Fruit fly (Drosophila melanogaster) whole organism, embryonic: ENCODE results near the gene ana1.

Experiments used
- ATbp ChIP-seq: fragments of 200-800 bp; sonication (Bioruptor generic); optimal IDR thresholded peaks from 2 replicates; lab custom pipeline; 2017; ENCODE audit warnings: missing biosample characterization, mild to moderate bottlenecking, missing genetic modification characterization, missing genetic modification reagents
- Antp ChIP-seq: fragments of 200-800 bp; sonication (Bioruptor generic); optimal IDR thresholded peaks from 3 replicates; lab custom pipeline; 2016; ENCODE audit warnings: missing biosample characterization, missing genetic modification characterization
- Atf3 ChIP-seq: fragments of 200-800 bp; sonication (Bioruptor generic); optimal IDR thresholded peaks from 3 replicates; lab custom pipeline; 2016; ENCODE audit warnings: missing biosample characterization, missing genetic modification characterization
- BEAF-32 ChIP-seq: fragments of 200-800 bp; sonication (Bioruptor generic); optimal IDR thresholded peaks from 3 replicates; lab custom pipeline; 2017; ENCODE audit warnings: missing biosample characterization, missing genetic modification characterization, mild to moderate bottlenecking, moderate library complexity, missing genetic modification reagents
- BtbVII ChIP-seq: fragments of 200-800 bp; sonication (Bioruptor generic); optimal IDR thresholded peaks from 3 replicates; lab custom pipeline; 2017; ENCODE audit warnings: missing biosample characterization, mild to moderate bottlenecking, missing genetic modification characterization
- CG11696 ChIP-seq: fragments of 200-800 bp; sonication (Bioruptor generic); IDR thresholded peaks from 2 replicates; pipeline ENCODE4 v1.3.6; 2022; ENCODE audit warnings: missing biosample characterization, missing genetic modification characterization
- CG12071 ChIP-seq: fragments of 200-800 bp; sonication (Bioruptor generic); optimal IDR thresholded peaks from 3 replicates; lab custom pipeline; 2018; ENCODE audit warnings: missing biosample characterization, mild to moderate bottlenecking, missing genetic modification characterization
- CG12219 ChIP-seq: fragments of 200-800 bp; sonication (Bioruptor generic); optimal IDR thresholded peaks from 3 replicates; lab custom pipeline; 2018; ENCODE audit warnings: missing biosample characterization, mild to moderate bottlenecking, missing genetic modification characterization
- CG12744 ChIP-seq: fragments of 200-800 bp; sonication (Bioruptor generic); optimal IDR thresholded peaks from 2 replicates; lab custom pipeline; 2016; ENCODE audit warnings: missing biosample characterization, missing genetic modification characterization
- CG12769 ChIP-seq: fragments of 200-800 bp; sonication (Bioruptor generic); optimal IDR thresholded peaks from 2 replicates; lab custom pipeline; 2019; ENCODE audit warnings: missing biosample characterization, mild to moderate bottlenecking, missing genetic modification characterization, moderate library complexity
- CG13424 ChIP-seq: fragments of 200-800 bp; sonication (Bioruptor generic); optimal IDR thresholded peaks from 2 replicates; lab custom pipeline; 2019; ENCODE audit warnings: missing biosample characterization, mild to moderate bottlenecking, missing genetic modification characterization, moderate library complexity
- CG13894 ChIP-seq: fragments of 200-800 bp; sonication (Bioruptor generic); optimal IDR thresholded peaks from 3 replicates; lab custom pipeline; 2018; ENCODE audit warnings: missing biosample characterization, mild to moderate bottlenecking, missing genetic modification characterization, moderate library complexity
- CG15514 ChIP-seq: fragments of 200-800 bp; sonication (Bioruptor generic); optimal IDR thresholded peaks from 3 replicates; lab custom pipeline; 2017; ENCODE audit warnings: missing biosample characterization, missing genetic modification characterization, mild to moderate bottlenecking, moderate library complexity, missing genetic modification reagents
- CG17385 ChIP-seq: fragments of 200-800 bp; sonication (Bioruptor generic); optimal IDR thresholded peaks from 3 replicates; lab custom pipeline; 2018; ENCODE audit warnings: missing biosample characterization, mild to moderate bottlenecking, missing genetic modification characterization
- CG17912 ChIP-seq: fragments of 200-800 bp; sonication (Bioruptor generic); optimal IDR thresholded peaks from 2 replicates; lab custom pipeline; 2018; ENCODE audit warnings: missing biosample characterization, mild to moderate bottlenecking, missing genetic modification characterization
- CG1832 ChIP-seq: fragments of 200-800 bp; sonication (Bioruptor generic); optimal IDR thresholded peaks from 2 replicates; lab custom pipeline; 2017; ENCODE audit warnings: missing biosample characterization, mild to moderate bottlenecking, missing genetic modification characterization, inconsistent platforms
- CG2116 ChIP-seq: fragments of 200-800 bp; sonication (Bioruptor generic); optimal IDR thresholded peaks from 3 replicates; lab custom pipeline; 2018; ENCODE audit warnings: missing biosample characterization, mild to moderate bottlenecking, missing genetic modification characterization
- CG31224 ChIP-seq: fragments of 200-800 bp; sonication (Bioruptor generic); IDR thresholded peaks from 2 replicates; pipeline ENCODE4 v1.3.6; 2022; ENCODE audit warnings: missing biosample characterization, missing genetic modification characterization
- CG33557 ChIP-seq: fragments of 200-800 bp; sonication (Bioruptor generic); optimal IDR thresholded peaks from 2 replicates; lab custom pipeline; 2019; ENCODE audit warnings: missing biosample characterization, mild to moderate bottlenecking, missing genetic modification characterization, moderate library complexity
- CG34224 ChIP-seq: fragments of 200-800 bp; sonication (Bioruptor generic); IDR thresholded peaks from 3 replicates; pipeline ENCODE4 v1.3.6; 2022; ENCODE audit warnings: missing biosample characterization, missing genetic modification characterization; ENCODE audit not compliant: partially characterized antibody
- CG34376 ChIP-seq: fragments of 200-800 bp; sonication (Bioruptor generic); optimal IDR thresholded peaks from 2 replicates; lab custom pipeline; 2018; ENCODE audit warnings: missing biosample characterization, mild to moderate bottlenecking, missing genetic modification characterization
- CG4360 ChIP-seq: fragments of 200-800 bp; sonication (Bioruptor generic); IDR thresholded peaks from 2 replicates; pipeline ENCODE4 v1.3.6; 2022; ENCODE audit warnings: missing biosample characterization, missing genetic modification characterization
- CG6813 ChIP-seq: fragments of 200-800 bp; sonication (Bioruptor generic); optimal IDR thresholded peaks from 2 replicates; lab custom pipeline; 2017; ENCODE audit warnings: missing biosample characterization, missing genetic modification characterization, mild to moderate bottlenecking, moderate library complexity, missing genetic modification reagents
- CG7357 ChIP-seq: fragments of 200-800 bp; sonication (Bioruptor generic); IDR thresholded peaks from 3 replicates; pipeline ENCODE4 v1.3.6; 2022; ENCODE audit warnings: missing biosample characterization, missing genetic modification characterization
- CG7745 ChIP-seq: fragments of 200-800 bp; sonication (Bioruptor generic); optimal IDR thresholded peaks from 2 replicates; lab custom pipeline; 2018; ENCODE audit warnings: missing biosample characterization, mild to moderate bottlenecking, missing genetic modification characterization, moderate library complexity
- CG8388 ChIP-seq: fragments of 200-800 bp; sonication (Bioruptor generic); optimal IDR thresholded peaks from 2 replicates; lab custom pipeline; 2019; ENCODE audit warnings: missing biosample characterization, mild to moderate bottlenecking, missing genetic modification characterization, moderate library complexity
- Camta ChIP-seq: fragments of 200-800 bp; sonication (Bioruptor generic); optimal IDR thresholded peaks from 2 replicates; lab custom pipeline; 2016; ENCODE audit warnings: missing biosample characterization, missing genetic modification characterization
- Deaf1 ChIP-seq: fragments of 200-800 bp; optimal IDR thresholded peaks from 3 replicates; lab custom pipeline; 2019; ENCODE audit warnings: missing biosample characterization, mild to moderate bottlenecking, missing genetic modification characterization, moderate library complexity
- Dek ChIP-seq: fragments of 200-800 bp; sonication (Bioruptor generic); optimal IDR thresholded peaks from 3 replicates; lab custom pipeline; 2019; ENCODE audit warnings: missing biosample characterization, mild to moderate bottlenecking, missing genetic modification characterization, moderate library complexity
- Dip2 ChIP-seq: fragments of 200-800 bp; sonication (Bioruptor generic); IDR thresholded peaks from 2 replicates; pipeline ENCODE4 v1.3.6; 2022; ENCODE audit warnings: missing biosample characterization, missing genetic modification characterization
- Drgx ChIP-seq: fragments of 200-800 bp; sonication (Bioruptor generic); IDR thresholded peaks from 2 replicates; pipeline ENCODE4 v1.3.6; 2022; ENCODE audit warnings: missing biosample characterization, missing genetic modification characterization
- Fer3 ChIP-seq: fragments of 200-800 bp; sonication (Bioruptor generic); optimal IDR thresholded peaks from 2 replicates; lab custom pipeline; 2018; ENCODE audit warnings: missing biosample characterization, mild to moderate bottlenecking, missing genetic modification characterization, moderate library complexity
- Gug ChIP-seq: fragments of 200-800 bp; sonication (Bioruptor generic); IDR thresholded peaks from 4 replicates; pipeline ENCODE4 v1.3.6; 2022; ENCODE audit warnings: missing biosample characterization, missing genetic modification characterization
- Hsf ChIP-seq: fragments of 200-800 bp; sonication (Bioruptor generic); optimal IDR thresholded peaks from 3 replicates; lab custom pipeline; 2016; ENCODE audit warnings: missing biosample characterization, missing genetic modification characterization
- Kr ChIP-seq: fragments of 200-800 bp; sonication (Bioruptor generic); optimal IDR thresholded peaks from 2 replicates; lab custom pipeline; 2017; ENCODE audit warnings: missing biosample characterization, mild to moderate bottlenecking, missing genetic modification characterization
- Rx ChIP-seq: fragments of 200-800 bp; sonication (Bioruptor generic); IDR thresholded peaks from 2 replicates; pipeline ENCODE4 v1.3.6; 2022; ENCODE audit warnings: missing biosample characterization, missing genetic modification characterization
- az2 ChIP-seq: fragments of 200-800 bp; sonication (Bioruptor generic); optimal IDR thresholded peaks from 3 replicates; lab custom pipeline; 2016; ENCODE audit warnings: missing biosample characterization, missing genetic modification characterization
- br ChIP-seq: fragments of >200 bp; optimal IDR thresholded peaks from 2 replicates; lab custom pipeline; 2017
- chinmo ChIP-seq: fragments of 200-800 bp; sonication (Bioruptor generic); IDR thresholded peaks from 4 replicates; pipeline ENCODE4 v1.3.6; 2022; ENCODE audit warnings: missing biosample characterization, missing genetic modification characterization; ENCODE audit not compliant: partially characterized antibody
- chm ChIP-seq: fragments of 200-800 bp; sonication (Bioruptor generic); IDR thresholded peaks from 2 replicates; pipeline ENCODE4 v1.3.6; 2022; ENCODE audit warnings: missing biosample characterization, missing genetic modification characterization
- ci ChIP-seq: fragments of 200-800 bp; sonication (Bioruptor generic); IDR thresholded peaks from 3 replicates; pipeline ENCODE4 v1.3.6; 2022; ENCODE audit warnings: missing biosample characterization, missing genetic modification characterization
- knrl ChIP-seq: fragments of 200-800 bp; sonication (Bioruptor generic); IDR thresholded peaks from 3 replicates; pipeline ENCODE4 v1.3.6; 2022; ENCODE audit warnings: missing biosample characterization, missing genetic modification characterization; ENCODE audit not compliant: partially characterized antibody
- lmd ChIP-seq: fragments of 200-800 bp; sonication (Bioruptor generic); IDR thresholded peaks from 2 replicates; pipeline ENCODE4 v1.3.6; 2022; ENCODE audit warnings: missing biosample characterization, missing genetic modification characterization
- onecut ChIP-seq: fragments of 200-800 bp; sonication (Bioruptor generic); IDR thresholded peaks from 2 replicates; pipeline ENCODE4 v1.3.6; 2022; ENCODE audit warnings: missing biosample characterization, missing genetic modification characterization
- pan ChIP-seq, 4 experiments: fragments of >200 bp in 3 of 4; fragments of 200-800 bp in 1 of 4; sonication (Bioruptor generic) in 1 of 4; optimal IDR thresholded peaks in 3 of 4; IDR thresholded peaks in 1 of 4; 2 replicates each; pipeline versions ENCODE4 v1.3.6 to Lab custom; 2017 to 2022; ENCODE audit warnings: missing biosample characterization in 2 of 4, missing genetic modification characterization in 2 of 4, mixed read lengths in 1 of 4
- pb ChIP-seq: fragments of 200-800 bp; sonication (Bioruptor generic); optimal IDR thresholded peaks from 3 replicates; lab custom pipeline; 2016; ENCODE audit warnings: missing biosample characterization, missing genetic modification characterization
- pfk ChIP-seq: fragments of 200-800 bp; sonication (Bioruptor generic); optimal IDR thresholded peaks from 2 replicates; lab custom pipeline; 2018; ENCODE audit warnings: missing biosample characterization, mild to moderate bottlenecking, missing genetic modification characterization, moderate library complexity
- salm ChIP-seq: fragments of 200-800 bp; sonication (Bioruptor generic); optimal IDR thresholded peaks from 2 replicates; lab custom pipeline; 2018; ENCODE audit warnings: missing biosample characterization, mild to moderate bottlenecking, missing genetic modification characterization

The ana1 gene

dm6 chr3R:24571386-24572124, 41.2 kb downstream of the ana1 start (continued):
- TF ChIP-seq CG13894 (tag; lab: Kevin White, UChicago) (peak; percentile 30), CG17385 (GFP tag; lab: Kevin White, UChicago) (peak; percentile 19), Deaf1 (tag; lab: Kevin White, UChicago) (peak; percentile 14), br (lab: Kevin White, UChicago) (no peak), pb (GFP tag; lab: Kevin White, UChicago) (no peak), pan (optimal IDR thresholded peaks at IDR 0.05; lab: Kevin White, UChicago) (no peak), pan (GFP tag; optimal IDR thresholded peaks at IDR 0.05 in 1 of 2, IDR thresholded peaks at IDR 0.05 in 1 of 2) (peak in 1 of 2 experiments; percentile 35), onecut (GFP tag; lab: Robert Waterston, UW) (peak; percentile 59; the same call in 1 of the 2 replicates), CG34376 (GFP tag; lab: Kevin White, UChicago) (peak; percentile 89), lmd (GFP tag; lab: Robert Waterston, UW) (no peak), CG4360 (GFP tag; lab: Robert Waterston, UW) (peak; percentile 36; the same call in 1 of the 2 replicates), Drgx (GFP tag; lab: Robert Waterston, UW) (peak; percentile 23; the same call in 1 of the 2 replicates), chm (GFP tag; lab: Robert Waterston, UW) (peak; percentile 27; the same call in 1 of the 2 replicates), CG6813 (GFP tag; lab: Kevin White, UChicago) (no peak), CG12071 (GFP tag; lab: Kevin White, UChicago) (peak; percentile 16), CG7745 (tag; lab: Kevin White, UChicago) (peak; percentile 78), salm (tag; lab: Kevin White, UChicago) (peak; percentile 35), ci (GFP tag; lab: Robert Waterston, UW) (0 out of 3 replicates have a peak, but pooled peaks have one; percentile 22), CG15514 (GFP tag; lab: Kevin White, UChicago) (peak; percentile 9), CG11696 (GFP tag; lab: Robert Waterston, UW) (no peak), Kr (GFP tag; lab: Kevin White, UChicago) (no peak), CG34224 (GFP tag; lab: Robert Waterston, UW) (peak; percentile 18; the same call in 1 of the 3 replicates), BtbVII (peak; percentile 32), ATbp (GFP tag; lab: Kevin White, UChicago) (no peak), chinmo (GFP tag; lab: Robert Waterston, UW) (0 out of 4 replicates have a peak, but pooled peaks have one; percentile 32), Dip2 (no peak), CG7357 (GFP tag; lab: Robert Waterston, UW) (no peak), knrl (GFP tag; lab: Robert Waterston, UW) (no peak), az2 (no peak), CG2116 (GFP tag; lab: Kevin White, UChicago) (no peak), CG17912 (no peak), Fer3 (peak; percentile 52), CG12769 (tag; lab: Kevin White, UChicago) (peak; percentile 51)
- TF ChIP-seq, all 482 proteins: peak for 66

dm6 chr3R:24572540-24573043, 42.2 kb downstream of the ana1 start:
- TF ChIP-seq Gug (GFP tag; lab: Robert Waterston, UW), result peak; percentile 94
- TF ChIP-seq pfk, result peak; percentile 72
- peak; percentile 96 for TF ChIP-seq CG12219 (GFP tag; lab: Kevin White, UChicago)
- TF ChIP-seq CG8388 (GFP tag; lab: Kevin White, UChicago), result peak; percentile 96
- TF ChIP-seq Camta (GFP tag; lab: Kevin White, UChicago), result peak; percentile 95
- TF ChIP-seq CG12744 (GFP tag; lab: Kevin White, UChicago), result peak; percentile 96
- peak; percentile 13 for TF ChIP-seq BEAF-32 (GFP tag; lab: Kevin White, UChicago)
- peak; percentile 86 for TF ChIP-seq Atf3 (GFP tag; lab: Kevin White, UChicago)
- TF ChIP-seq CG13424 (tag; lab: Kevin White, UChicago), result peak; percentile 98
- TF ChIP-seq Dek (tag; lab: Kevin White, UChicago), result peak; percentile 99
- TF ChIP-seq CG31224, result peak; percentile 95
- TF ChIP-seq CG33557, result peak; percentile 72
- peak; percentile 94 for TF ChIP-seq Antp (GFP tag; lab: Kevin White, UChicago)
- TF ChIP-seq CG1832, result no peak
- TF ChIP-seq Rx, result peak; percentile 98
- TF ChIP-seq Hsf, result peak; percentile 97
